Worm (Caenorhabditis elegans) whole organism, mixed stage, embryonic: Measurements from ENCODE around the gene srh-21.

ENCODE experiments used
- ces-1 ChIP-seq: fragments of 150-350 bp; optimal IDR thresholded peaks from 2 replicates; lab custom pipeline; 2014; ENCODE audit warnings: missing biosample characterization, missing genetic modification reagents, missing genetic modification characterization
- cnd-1 ChIP-seq: fragments of 200-800 bp; sonication (Bioruptor generic); optimal IDR thresholded peaks from 2 replicates; lab custom pipeline; 2018; ENCODE audit warnings: mild to moderate bottlenecking, missing genetic modification characterization, missing compliant biosample characterization
- elt-1 ChIP-seq: sonication (generic microtip); optimal IDR thresholded peaks from 2 replicates; lab custom pipeline; 2017; ENCODE audit warnings: missing genetic modification characterization, mild to moderate bottlenecking, missing compliant biosample characterization, antibody characterized with exemption, moderate library complexity, borderline replicate concordance; ENCODE audit not compliant: insufficient read depth
- lin-13 ChIP-seq: fragments of 150-350 bp; optimal IDR thresholded peaks from 2 replicates; lab custom pipeline; 2014; ENCODE audit warnings: missing biosample characterization, missing genetic modification characterization
- mep-1 ChIP-seq: fragments of 150-350 bp; optimal IDR thresholded peaks from 2 replicates; lab custom pipeline; 2017; ENCODE audit warnings: missing biosample characterization, missing genetic modification reagents, missing genetic modification characterization, inconsistent platforms
- nhr-76 ChIP-seq: sonication (generic microtip); optimal IDR thresholded peaks from 2 replicates; lab custom pipeline; 2017; ENCODE audit warnings: missing biosample characterization, missing genetic modification characterization
- pha-4 ChIP-seq: fragments of 150-350 bp; optimal IDR thresholded peaks from 2 replicates; lab custom pipeline; 2018; ENCODE audit warnings: missing biosample characterization, missing genetic modification reagents, missing genetic modification characterization
- snpc-4 ChIP-seq: fragments of 150-350 bp; optimal IDR thresholded peaks from 2 replicates; lab custom pipeline; 2014; ENCODE audit warnings: missing biosample characterization, missing genetic modification characterization
- unc-62 ChIP-seq: fragments of 150-350 bp; optimal IDR thresholded peaks from 2 replicates; lab custom pipeline; 2014; ENCODE audit warnings: missing biosample characterization, missing genetic modification reagents, missing genetic modification characterization
- ztf-11 ChIP-seq: fragments of 150-350 bp; optimal IDR thresholded peaks from 2 replicates; lab custom pipeline; 2014; ENCODE audit warnings: missing biosample characterization, missing genetic modification characterization

DNA sequence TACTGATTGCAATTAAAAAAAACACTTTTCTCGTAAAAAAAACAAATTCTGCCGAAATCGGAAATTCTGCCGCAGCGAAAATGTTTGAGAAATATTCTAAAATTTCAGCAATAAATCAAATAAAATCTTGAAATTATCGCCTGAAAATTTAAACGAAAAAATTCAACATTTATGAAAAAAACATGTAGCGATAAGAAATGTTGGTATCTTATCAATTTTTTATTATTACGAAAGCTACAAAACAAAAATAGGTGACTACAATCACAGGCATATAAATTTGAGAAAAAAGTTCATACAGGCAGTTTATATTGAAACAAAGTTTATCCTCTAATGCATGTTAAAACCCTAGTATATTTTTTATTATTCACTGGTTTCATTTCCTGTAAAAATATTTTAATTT lies 20.5 kb upstream of the srh-21 start, which contains the start of gene ugt-14:
- TF ChIP-seq elt-1 (tag; lab: Kevin White, UChicago) (no peak), lin-13 (tag; lab: Kevin White, UChicago) (no peak), mep-1 (no peak), pha-4 (no peak), ztf-11 (tag; lab: Kevin White, UChicago) (no peak), nhr-76 (tag; lab: Kevin White, UChicago) (no peak), cnd-1 (tag; lab: Kevin White, UChicago) (no peak), unc-62 (GFP tag; lab: Kevin White, UChicago) (no peak), ces-1 (no peak), snpc-4 (tag; lab: Kevin White, UChicago) (no peak)
